Fruit fly (Drosophila melanogaster) whole organism: ENCODE results near the gene HP1b.

ENCODE experiments used
- CG8478 ChIP-seq: fragments of >200 bp; optimal IDR thresholded peaks from 2 replicates; lab custom pipeline; 2018; ENCODE audit warnings: inconsistent platforms
- Dll ChIP-seq: fragments of >200 bp; optimal IDR thresholded peaks from 2 replicates; lab custom pipeline; 2017
- EcR ChIP-seq, 2 experiments: fragments of >200 bp; optimal IDR thresholded peaks; 2 replicates each; lab custom pipeline; 2017; ENCODE audit warnings: missing biosample characterization in 2 of 2, missing genetic modification characterization in 2 of 2, missing genetic modification reagents in 2 of 2
- pan ChIP-seq: fragments of >200 bp; optimal IDR thresholded peaks from 2 replicates; lab custom pipeline; 2017
- psq ChIP-seq: fragments of >200 bp; optimal IDR thresholded peaks from 2 replicates; lab custom pipeline; 2017
- usp ChIP-seq: fragments of >200 bp; optimal IDR thresholded peaks from 2 replicates; lab custom pipeline; 2017; ENCODE audit warnings: missing biosample characterization, missing genetic modification characterization, mixed read lengths

Gene HP1b

dm6 chrX:9093912-9094311 is 13.0 kb downstream of the HP1b start:
- TF ChIP-seq pan (lab: Kevin White, UChicago), result no peak
- no peak for TF ChIP-seq psq (lab: Kevin White, UChicago)
- no peak for TF ChIP-seq Dll (lab: Kevin White, UChicago)
- no peak for TF ChIP-seq EcR (GFP tag; optimal IDR thresholded peaks at IDR 0.05; lab: Kevin White, UChicago)
- no peak for TF ChIP-seq CG8478
- no peak for TF ChIP-seq usp

DNA sequence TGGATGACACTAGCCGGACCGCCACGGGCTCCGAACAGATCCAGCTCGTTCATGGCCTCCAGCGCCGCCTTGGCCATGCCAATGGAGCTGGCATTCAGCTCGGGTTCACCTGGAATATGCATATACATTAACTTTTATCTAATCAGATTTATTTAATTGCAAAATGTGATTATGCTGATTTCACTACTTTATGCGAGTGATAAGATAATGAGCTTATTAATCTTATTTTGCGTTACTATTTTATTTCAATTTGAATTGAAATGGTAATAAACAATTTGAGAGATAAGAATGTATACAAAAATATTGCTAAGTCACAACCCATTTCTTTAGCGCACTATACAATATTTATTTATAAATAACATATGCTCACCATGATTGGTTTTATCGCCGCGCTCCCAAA is 21.3 kb downstream of the HP1b start:
- TF ChIP-seq Dll (lab: Kevin White, UChicago), result no peak
- TF ChIP-seq psq (lab: Kevin White, UChicago), result no peak
- TF ChIP-seq EcR (GFP tag; optimal IDR thresholded peaks at IDR 0.05; lab: Kevin White, UChicago), result no peak
- no peak for TF ChIP-seq pan (lab: Kevin White, UChicago)
- TF ChIP-seq CG8478, result no peak
- TF ChIP-seq usp, result no peak

dm6 chrX:9103308-9104185 is 22.7 kb downstream of the HP1b start, which contains the start of gene CG7766:
CG7766 (minus strand) TSS chrX:9103739.
- TF ChIP-seq pan (lab: Kevin White, UChicago), result no peak
- TF ChIP-seq psq (lab: Kevin White, UChicago), result no peak
- no peak for TF ChIP-seq CG8478
- no peak for TF ChIP-seq Dll (lab: Kevin White, UChicago)
- TF ChIP-seq EcR (GFP tag; optimal IDR thresholded peaks at IDR 0.05; lab: Kevin White, UChicago), result no peak
- TF ChIP-seq usp, result no peak

- TF ChIP-seq usp (no peak), psq (lab: Kevin White, UChicago) (no peak), pan (lab: Kevin White, UChicago) (no peak), Dll (lab: Kevin White, UChicago) (no peak), EcR (GFP tag; optimal IDR thresholded peaks at IDR 0.05; lab: Kevin White, UChicago) (no peak), CG8478 (no peak)
Measured at dm6 chrX:9106212-9106774, 25.4 kb downstream of the HP1b start, which contains the start of gene Bx42. Bx42 (minus strand) TSS chrX:9106604.

DNA sequence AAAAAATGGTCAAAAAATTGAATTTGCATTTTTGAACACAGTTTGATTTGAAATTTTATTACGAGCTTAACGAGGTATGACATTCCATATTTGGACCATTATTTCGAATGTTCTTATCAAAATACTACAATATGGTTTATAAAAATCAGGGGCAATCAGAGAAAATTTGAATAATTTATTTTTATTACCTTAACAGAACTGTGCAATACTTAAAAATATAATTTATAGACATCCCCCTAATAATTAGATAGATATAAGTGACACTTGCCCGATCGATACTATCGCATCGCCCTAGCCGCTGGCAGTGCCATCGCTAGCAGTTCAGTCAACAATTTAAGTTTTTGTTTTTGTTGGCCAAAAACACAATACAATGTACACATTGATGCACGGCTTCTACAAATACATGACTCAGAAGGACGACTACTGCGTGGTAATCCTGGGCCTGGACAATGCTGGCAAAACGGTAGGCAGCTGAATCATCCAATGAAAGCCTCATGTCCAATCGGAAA is 26.0 kb downstream of the HP1b start, which contains the start of gene Arfrp1:
Arfrp1 (plus strand) TSS at position 295 of the 509 bp plus-strand sequence.
- TF ChIP-seq pan (lab: Kevin White, UChicago) (no peak), usp (no peak), CG8478 (no peak), EcR (GFP tag; optimal IDR thresholded peaks at IDR 0.05; lab: Kevin White, UChicago) (no peak), Dll (lab: Kevin White, UChicago) (no peak), psq (lab: Kevin White, UChicago) (no peak)

dm6 chrX:9108387-9108786 is 27.5 kb downstream of the HP1b start, which contains the start of gene AP-1gamma:
AP-1gamma (plus strand) TSS chrX:9108691.
- no peak for TF ChIP-seq pan (lab: Kevin White, UChicago)
- TF ChIP-seq EcR (GFP tag; optimal IDR thresholded peaks at IDR 0.05; lab: Kevin White, UChicago), result no peak
- TF ChIP-seq usp, result no peak
- no peak for TF ChIP-seq CG8478
- no peak for TF ChIP-seq Dll (lab: Kevin White, UChicago)
- no peak for TF ChIP-seq psq (lab: Kevin White, UChicago)

dm6 chrX:9109072-9109844 is 28.4 kb downstream of the HP1b start:
- TF ChIP-seq CG8478, result no peak
- no peak for TF ChIP-seq Dll (lab: Kevin White, UChicago)
- TF ChIP-seq usp, result no peak
- no peak for TF ChIP-seq pan (lab: Kevin White, UChicago)
- TF ChIP-seq EcR (GFP tag; optimal IDR thresholded peaks at IDR 0.05; lab: Kevin White, UChicago), result no peak

DNA sequence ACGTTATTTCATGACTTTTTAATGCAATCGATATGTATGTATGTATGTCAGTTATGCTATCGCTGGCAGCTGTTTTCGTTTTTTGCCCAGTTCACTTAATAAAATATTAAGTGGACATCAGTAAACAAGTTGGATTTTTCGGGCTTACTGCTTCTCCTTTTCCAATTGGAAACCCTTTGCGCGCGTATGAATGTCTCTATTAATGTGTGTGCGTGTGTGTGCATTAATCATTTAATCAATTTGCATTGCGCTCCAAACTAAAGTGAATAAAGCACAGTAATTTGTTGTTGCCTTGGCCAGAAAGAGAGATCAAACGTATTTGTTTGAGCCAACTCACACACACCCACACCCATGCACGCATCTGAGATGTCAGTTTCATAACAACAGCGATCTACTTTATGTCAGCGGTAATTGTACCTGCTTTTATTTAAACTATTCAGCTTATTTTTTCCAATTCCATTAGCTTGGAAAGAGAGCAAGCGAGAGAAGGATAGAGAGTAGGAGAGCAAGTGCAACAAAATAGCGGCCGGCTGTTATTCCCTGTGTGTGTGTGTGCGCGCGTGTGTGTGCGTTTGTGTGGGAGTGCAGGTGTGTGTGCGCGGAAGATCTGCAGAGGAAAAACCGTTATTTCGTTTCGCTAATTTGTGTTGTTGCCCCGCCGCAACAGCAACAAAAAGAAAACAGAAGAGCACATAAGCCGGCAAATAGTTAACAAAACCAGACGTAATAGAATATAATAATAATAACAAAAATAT is 29.5 kb downstream of the HP1b start:
- TF ChIP-seq psq (lab: Kevin White, UChicago), result no peak
- TF ChIP-seq Dll (lab: Kevin White, UChicago), result no peak
- no peak for TF ChIP-seq CG8478
- TF ChIP-seq EcR (GFP tag; optimal IDR thresholded peaks at IDR 0.05; lab: Kevin White, UChicago), result no peak
- no peak for TF ChIP-seq usp
- no peak for TF ChIP-seq pan (lab: Kevin White, UChicago)

dm6 chrX:9117831-9118230 is 37.0 kb downstream of the HP1b start:
- TF ChIP-seq psq (lab: Kevin White, UChicago) (no peak), EcR (GFP tag; optimal IDR thresholded peaks at IDR 0.05; lab: Kevin White, UChicago) (no peak), usp (no peak), CG8478 (no peak), Dll (lab: Kevin White, UChicago) (no peak), pan (lab: Kevin White, UChicago) (no peak)

DNA sequence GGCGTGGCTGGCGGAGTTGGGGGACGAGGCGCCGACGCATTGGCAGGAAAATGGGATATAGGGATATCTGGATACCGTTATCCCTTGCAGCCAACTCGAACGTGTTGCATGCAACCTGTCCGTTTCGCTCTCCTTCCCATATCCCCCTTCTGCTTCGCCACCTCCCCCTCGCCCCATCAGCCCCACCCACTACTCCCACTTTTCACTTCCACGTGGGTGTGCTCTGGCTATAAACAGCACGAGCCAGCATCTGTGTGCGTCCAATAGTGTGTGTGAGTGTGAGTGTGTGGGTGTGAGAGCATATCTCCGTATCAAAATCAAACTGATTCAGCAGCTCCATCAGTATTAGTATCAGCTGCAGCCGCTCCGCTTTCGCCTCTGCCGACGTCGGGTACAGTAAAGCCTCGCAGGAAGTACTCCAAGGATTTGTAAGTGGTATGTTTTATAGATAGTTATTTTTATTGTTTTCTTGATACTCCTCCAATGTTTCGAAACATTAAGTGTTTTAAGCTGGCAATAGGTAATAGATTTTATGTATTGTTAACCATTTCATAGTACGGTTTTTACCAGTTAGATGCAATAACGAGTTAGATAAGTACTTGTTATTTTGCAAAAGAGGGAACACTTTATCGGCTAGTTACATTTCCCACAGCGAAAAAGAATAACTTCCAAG is 38.2 kb downstream of the HP1b start:
- no peak for TF ChIP-seq Dll (lab: Kevin White, UChicago)
- no peak for TF ChIP-seq pan (lab: Kevin White, UChicago)
- no peak for TF ChIP-seq usp
- TF ChIP-seq CG8478, result no peak
- no peak for TF ChIP-seq EcR (GFP tag; optimal IDR thresholded peaks at IDR 0.05; lab: Kevin White, UChicago)
- no peak for TF ChIP-seq psq (lab: Kevin White, UChicago)
